Comparison of ENCODE assay signal across 6 worm cellular contexts in genomic region chrV:18246077-18246476, ce11.
A peak's percentile ranks its signal among the peaks of the same experiment; 100 is the strongest.
TF ChIP-seq lines count a peak whose summit lies in the region.

No protein-coding gene starts in this region.

TF ChIP-seq in whole organism, L1 larva, 84 proteins besides CTCF, POLR2A, EP300 and RAD21:
- TF ChIP-seq fkh-4 (tag; optimal IDR thresholded peaks at IDR 0.05; lab: Kevin White, UChicago; ENCODE audit: borderline replicate concordance) = no peak
- TF ChIP-seq ceh-90 (tag; optimal IDR thresholded peaks at IDR 0.05; lab: Kevin White, UChicago) = no peak
- TF ChIP-seq lin-14 (GFP tag; optimal IDR thresholded peaks at IDR 0.05; lab: Kevin White, UChicago) = peak; percentile 4
- TF ChIP-seq elt-2 (tag; optimal IDR thresholded peaks at IDR 0.05; lab: Kevin White, UChicago) = peak; percentile 92
- no peak for TF ChIP-seq zag-1 (tag; optimal IDR thresholded peaks at IDR 0.05; lab: Kevin White, UChicago)
- TF ChIP-seq tlp-1 (tag; optimal IDR thresholded peaks at IDR 0.05; lab: Kevin White, UChicago) = peak; percentile 8
- TF ChIP-seq sox-4 (tag; optimal IDR thresholded peaks at IDR 0.05; lab: Kevin White, UChicago) = no peak
- no peak for TF ChIP-seq egl-27 (tag; optimal IDR thresholded peaks at IDR 0.05; lab: Kevin White, UChicago)
- peak; percentile 9 for TF ChIP-seq pqm-1 (tag; optimal IDR thresholded peaks at IDR 0.05; lab: Kevin White, UChicago)
TF ChIP-seq in whole organism, L1 larva: peak in this region for 4.

TF ChIP-seq in whole organism, L2 larva, 48 proteins besides CTCF, POLR2A, EP300 and RAD21:
- TF ChIP-seq ztf-11 (tag; optimal IDR thresholded peaks at IDR 0.05; lab: Kevin White, UChicago) (no peak), mbf-1 (tag; optimal IDR thresholded peaks at IDR 0.05; lab: Kevin White, UChicago) (no peak), fos-1 (tag; optimal IDR thresholded peaks at IDR 0.05; lab: Kevin White, UChicago) (peak; percentile 79), nhr-21 (tag; optimal IDR thresholded peaks at IDR 0.05; lab: Kevin White, UChicago) (no peak), sma-9 (GFP tag; optimal IDR thresholded peaks at IDR 0.05; lab: Kevin White, UChicago) (no peak), sma-9 (tag; optimal IDR thresholded peaks at IDR 0.05; lab: Kevin White, UChicago) (no peak), Y55F3AM.14 (GFP tag; optimal IDR thresholded peaks at IDR 0.05; lab: Kevin White, UChicago) (no peak)

TF ChIP-seq in whole organism, L3 larva, 47 proteins besides CTCF, POLR2A, EP300 and RAD21:
- TF ChIP-seq sea-2 (GFP tag; optimal IDR thresholded peaks at IDR 0.05; lab: Kevin White, UChicago) (no peak), unc-39 (tag; optimal IDR thresholded peaks at IDR 0.05; lab: Kevin White, UChicago) (no peak), eor-1 (tag; optimal IDR thresholded peaks at IDR 0.05; lab: Kevin White, UChicago) (no peak), lin-39 (tag; optimal IDR thresholded peaks at IDR 0.05; lab: Kevin White, UChicago) (no peak), unc-62 (GFP tag; optimal IDR thresholded peaks at IDR 0.05; lab: Kevin White, UChicago) (no peak), skn-1 (tag; optimal IDR thresholded peaks at IDR 0.05; lab: Kevin White, UChicago) (no peak), lsy-12 (tag; optimal IDR thresholded peaks at IDR 0.05; lab: Kevin White, UChicago) (no peak), pha-4 (tag; optimal IDR thresholded peaks at IDR 0.05; lab: Kevin White, UChicago) (no peak), nhr-43 (tag; optimal IDR thresholded peaks at IDR 0.05; lab: Kevin White, UChicago; ENCODE audit: poor library complexity, severe bottlenecking) (no peak), R02D3.7 (tag; optimal IDR thresholded peaks at IDR 0.05; lab: Kevin White, UChicago) (no peak), ceh-16 (tag; optimal IDR thresholded peaks at IDR 0.05; lab: Kevin White, UChicago) (no peak), pqm-1 (tag; optimal IDR thresholded peaks at IDR 0.05; lab: Kevin White, UChicago) (peak; percentile 70), egl-5 (tag; optimal IDR thresholded peaks at IDR 0.05; lab: Kevin White, UChicago) (no peak), jun-1 (tag; optimal IDR thresholded peaks at IDR 0.05; lab: Kevin White, UChicago) (peak; percentile 18), elt-2 (tag; optimal IDR thresholded peaks at IDR 0.05; lab: Kevin White, UChicago) (peak; percentile 90)
TF ChIP-seq in whole organism, L3 larva: peak in this region for 3.

TF ChIP-seq in whole organism, L4 larva, 104 proteins besides CTCF, POLR2A, EP300 and RAD21 (continues in another document):
- no peak for TF ChIP-seq tag-97 (GFP tag; IDR thresholded peaks at IDR 0.05; lab: Robert Waterston, UW)
- no peak for TF ChIP-seq lir-3 (tag; optimal IDR thresholded peaks at IDR 0.05; lab: Kevin White, UChicago)
- no peak for TF ChIP-seq mes-2 (tag; optimal IDR thresholded peaks at IDR 0.05; lab: Kevin White, UChicago; ENCODE audit: poor library complexity, severe bottlenecking)
- no peak for TF ChIP-seq F49E8.2 (tag; optimal IDR thresholded peaks at IDR 0.05; lab: Kevin White, UChicago; ENCODE audit: borderline replicate concordance)
- no peak for TF ChIP-seq zip-2 (tag; optimal IDR thresholded peaks at IDR 0.05; lab: Kevin White, UChicago)
- no peak for TF ChIP-seq daf-16 (GFP tag; optimal IDR thresholded peaks at IDR 0.05; lab: Kevin White, UChicago)
- TF ChIP-seq daf-16 (tag; optimal IDR thresholded peaks at IDR 0.05; lab: Kevin White, UChicago) = peak; percentile 49
- TF ChIP-seq ceh-82 (tag; optimal IDR thresholded peaks at IDR 0.05; lab: Kevin White, UChicago) = no peak
- no peak for TF ChIP-seq skn-1 (tag; optimal IDR thresholded peaks at IDR 0.05; lab: Kevin White, UChicago)
- TF ChIP-seq daf-12 (tag; optimal IDR thresholded peaks at IDR 0.05; lab: Kevin White, UChicago) = no peak
- TF ChIP-seq F26F4.8 (GFP tag; conservative IDR thresholded peaks at IDR 0.05; lab: Robert Waterston, UW) = no peak
- no peak for TF ChIP-seq nhr-11 (tag; optimal IDR thresholded peaks at IDR 0.05; lab: Kevin White, UChicago)
- TF ChIP-seq nhr-41 (GFP tag; IDR thresholded peaks at IDR 0.05; lab: Robert Waterston, UW) = no peak
- no peak for TF ChIP-seq egl-27 (tag; optimal IDR thresholded peaks at IDR 0.05; lab: Kevin White, UChicago)
- TF ChIP-seq tra-1 (GFP tag; IDR thresholded peaks at IDR 0.05; lab: Robert Waterston, UW) = no peak
- TF ChIP-seq dve-1 (tag; optimal IDR thresholded peaks at IDR 0.05; lab: Kevin White, UChicago; ENCODE audit: insufficient read depth) = peak; percentile 29
- no peak for TF ChIP-seq zfp-3 (GFP tag; conservative IDR thresholded peaks at IDR 0.05; lab: Robert Waterston, UW)
- TF ChIP-seq lin-15B (tag; optimal IDR thresholded peaks at IDR 0.05; lab: Kevin White, UChicago) = no peak
- TF ChIP-seq F37D6.2 (tag; optimal IDR thresholded peaks at IDR 0.05; lab: Kevin White, UChicago) = no peak
- TF ChIP-seq F10B5.3 (tag; optimal IDR thresholded peaks at IDR 0.05; lab: Kevin White, UChicago) = no peak
- TF ChIP-seq spr-3 (GFP tag; optimal IDR thresholded peaks at IDR 0.05; lab: Kevin White, UChicago) = no peak
- TF ChIP-seq fkh-10 (GFP tag; optimal IDR thresholded peaks at IDR 0.05; lab: Kevin White, UChicago) = no peak

TF ChIP-seq in whole organism, late embryonic, 69 proteins besides CTCF, POLR2A, EP300 and RAD21:
- TF ChIP-seq unc-3 (GFP tag; conservative IDR thresholded peaks at IDR 0.05; lab: Robert Waterston, UW) = no peak
- no peak for TF ChIP-seq unc-3 (tag; optimal IDR thresholded peaks at IDR 0.05; lab: Kevin White, UChicago)
- TF ChIP-seq elt-2 (tag; optimal IDR thresholded peaks at IDR 0.05; lab: Kevin White, UChicago) = peak; percentile 7

TF ChIP-seq in whole organism, young adult, 124 proteins besides CTCF, POLR2A, EP300 and RAD21:
- peak; percentile 31 for TF ChIP-seq nhr-80 (tag; optimal IDR thresholded peaks at IDR 0.05; lab: Kevin White, UChicago)
- no peak for TF ChIP-seq C17E4.6 (GFP tag; IDR thresholded peaks at IDR 0.05; lab: Robert Waterston, UW)
